Worm (Caenorhabditis elegans) whole organism, mixed stage, embryonic: ENCODE data around the gene nhr-45.

Experiments
- M03D4.4 ChIP-seq: sonication (generic microtip); optimal IDR thresholded peaks from 2 replicates; lab custom pipeline; 2017; ENCODE audit warnings: mild to moderate bottlenecking, missing genetic modification characterization, missing compliant biosample characterization
- bed-3 ChIP-seq: fragments of 200-800 bp; sonication (Bioruptor generic); optimal IDR thresholded peaks from 3 replicates; lab custom pipeline; 2018; ENCODE audit warnings: mild to moderate bottlenecking, missing genetic modification characterization, moderate library complexity, missing compliant biosample characterization
- blmp-1 ChIP-seq: fragments of 150-350 bp; optimal IDR thresholded peaks from 2 replicates; lab custom pipeline; 2014; ENCODE audit warnings: missing biosample characterization, missing genetic modification characterization
- ceh-43 ChIP-seq: fragments of 200-800 bp; sonication (Bioruptor generic); optimal IDR thresholded peaks from 2 replicates; lab custom pipeline; 2018; ENCODE audit warnings: mild to moderate bottlenecking, missing genetic modification characterization, moderate library complexity, missing compliant biosample characterization
- ceh-83 ChIP-seq: fragments of 200-800 bp; sonication (Bioruptor generic); optimal IDR thresholded peaks from 2 replicates; lab custom pipeline; 2018; ENCODE audit warnings: mild to moderate bottlenecking, missing genetic modification characterization, missing compliant biosample characterization
- ces-1 ChIP-seq: fragments of 150-350 bp; optimal IDR thresholded peaks from 2 replicates; lab custom pipeline; 2014; ENCODE audit warnings: missing biosample characterization, missing genetic modification reagents, missing genetic modification characterization
- cnd-1 ChIP-seq: fragments of 200-800 bp; sonication (Bioruptor generic); optimal IDR thresholded peaks from 2 replicates; lab custom pipeline; 2018; ENCODE audit warnings: mild to moderate bottlenecking, missing genetic modification characterization, missing compliant biosample characterization
- drap-1 ChIP-seq: fragments of 200-800 bp; sonication (Bioruptor generic); optimal IDR thresholded peaks from 3 replicates; lab custom pipeline; 2018; ENCODE audit warnings: mild to moderate bottlenecking, missing genetic modification characterization, missing compliant biosample characterization
- elt-1 ChIP-seq: sonication (generic microtip); optimal IDR thresholded peaks from 2 replicates; lab custom pipeline; 2017; ENCODE audit warnings: missing genetic modification characterization, mild to moderate bottlenecking, missing compliant biosample characterization, antibody characterized with exemption, moderate library complexity, borderline replicate concordance; ENCODE audit not compliant: insufficient read depth
- elt-3 ChIP-seq: fragments of 150-350 bp; optimal IDR thresholded peaks from 2 replicates; lab custom pipeline; 2014; ENCODE audit warnings: missing biosample characterization, missing genetic modification characterization
- flh-1 ChIP-seq: fragments of 200-800 bp; sonication (Bioruptor generic); optimal IDR thresholded peaks from 2 replicates; lab custom pipeline; 2018; ENCODE audit warnings: mild to moderate bottlenecking, missing genetic modification characterization, moderate library complexity, missing compliant biosample characterization
- ham-2 ChIP-seq: fragments of 200-800 bp; sonication (Bioruptor generic); optimal IDR thresholded peaks from 2 replicates; lab custom pipeline; 2018; ENCODE audit warnings: mild to moderate bottlenecking, missing genetic modification characterization, missing compliant biosample characterization
- hlh-1 ChIP-seq: fragments of 150-350 bp; optimal IDR thresholded peaks from 2 replicates; lab custom pipeline; 2014; ENCODE audit warnings: missing biosample characterization, missing genetic modification reagents, missing genetic modification characterization
- lin-13 ChIP-seq: fragments of 150-350 bp; optimal IDR thresholded peaks from 2 replicates; lab custom pipeline; 2014; ENCODE audit warnings: missing biosample characterization, missing genetic modification characterization
- lin-32 ChIP-seq: fragments of 200-800 bp; sonication (Bioruptor generic); optimal IDR thresholded peaks from 2 replicates; lab custom pipeline; 2018; ENCODE audit warnings: mild to moderate bottlenecking, missing genetic modification characterization, missing compliant biosample characterization
- lsy-2 ChIP-seq: fragments of 150-350 bp; optimal IDR thresholded peaks from 2 replicates; lab custom pipeline; 2014; ENCODE audit warnings: missing biosample characterization, missing genetic modification characterization
- mab-5 ChIP-seq: fragments of 150-350 bp; optimal IDR thresholded peaks from 2 replicates; lab custom pipeline; 2014; ENCODE audit warnings: missing biosample characterization, missing genetic modification characterization
- mep-1 ChIP-seq: fragments of 150-350 bp; optimal IDR thresholded peaks from 2 replicates; lab custom pipeline; 2017; ENCODE audit warnings: missing biosample characterization, missing genetic modification reagents, missing genetic modification characterization, inconsistent platforms
- mls-2 ChIP-seq: sonication (generic microtip); optimal IDR thresholded peaks from 2 replicates; lab custom pipeline; 2016; ENCODE audit warnings: mild to moderate bottlenecking, missing genetic modification characterization, moderate library complexity, missing compliant biosample characterization
- nhr-12 ChIP-seq: fragments of 150-350 bp; optimal IDR thresholded peaks from 2 replicates; lab custom pipeline; 2014; ENCODE audit warnings: missing biosample characterization, missing genetic modification characterization
- nhr-28 ChIP-seq: fragments of 150-350 bp; optimal IDR thresholded peaks from 2 replicates; lab custom pipeline; 2014; ENCODE audit warnings: missing biosample characterization, missing genetic modification characterization
- nhr-76 ChIP-seq: sonication (generic microtip); optimal IDR thresholded peaks from 2 replicates; lab custom pipeline; 2017; ENCODE audit warnings: missing biosample characterization, missing genetic modification characterization
- pha-4 ChIP-seq: fragments of 150-350 bp; optimal IDR thresholded peaks from 2 replicates; lab custom pipeline; 2018; ENCODE audit warnings: missing biosample characterization, missing genetic modification reagents, missing genetic modification characterization
- sem-2 ChIP-seq: fragments of 200-800 bp; sonication (Bioruptor generic); optimal IDR thresholded peaks from 2 replicates; lab custom pipeline; 2018; ENCODE audit warnings: mild to moderate bottlenecking, missing genetic modification characterization, missing compliant biosample characterization
- snpc-4 ChIP-seq: fragments of 150-350 bp; optimal IDR thresholded peaks from 2 replicates; lab custom pipeline; 2014; ENCODE audit warnings: missing biosample characterization, missing genetic modification characterization
- sptf-1 ChIP-seq: sonication (generic microtip); optimal IDR thresholded peaks from 2 replicates; lab custom pipeline; 2017; ENCODE audit warnings: mild to moderate bottlenecking, missing genetic modification characterization, moderate library complexity, missing compliant biosample characterization
- tbx-8 ChIP-seq: fragments of 200-800 bp; sonication (Bioruptor generic); optimal IDR thresholded peaks from 2 replicates; lab custom pipeline; 2018; ENCODE audit warnings: mild to moderate bottlenecking, missing genetic modification characterization, moderate library complexity, missing compliant biosample characterization
- unc-120 ChIP-seq: sonication (generic microtip); optimal IDR thresholded peaks from 2 replicates; lab custom pipeline; 2017; ENCODE audit warnings: missing genetic modification characterization, missing compliant biosample characterization; ENCODE audit not compliant: poor library complexity, severe bottlenecking
- unc-39 ChIP-seq: fragments of 150-350 bp; optimal IDR thresholded peaks from 2 replicates; lab custom pipeline; 2014; ENCODE audit warnings: missing biosample characterization, missing genetic modification characterization
- unc-62 ChIP-seq: fragments of 150-350 bp; optimal IDR thresholded peaks from 2 replicates; lab custom pipeline; 2014; ENCODE audit warnings: missing biosample characterization, missing genetic modification reagents, missing genetic modification characterization
- zip-8 ChIP-seq: fragments of 150-350 bp; optimal IDR thresholded peaks from 2 replicates; lab custom pipeline; 2014; ENCODE audit warnings: missing biosample characterization, missing genetic modification characterization
- ztf-11 ChIP-seq: fragments of 150-350 bp; optimal IDR thresholded peaks from 2 replicates; lab custom pipeline; 2014; ENCODE audit warnings: missing biosample characterization, missing genetic modification characterization

Gene nhr-45

ce11 chrX:4685579-4685978, 25.5 kb upstream of the nhr-45 start:
- TF ChIP-seq blmp-1 (tag; lab: Kevin White, UChicago) = no peak
- TF ChIP-seq M03D4.4 (tag; lab: Kevin White, UChicago) = no peak
- no peak for TF ChIP-seq bed-3
- no peak for TF ChIP-seq nhr-12 (tag; lab: Kevin White, UChicago)
- TF ChIP-seq tbx-8 = no peak
- TF ChIP-seq unc-39 (tag; lab: Kevin White, UChicago) = no peak
- no peak for TF ChIP-seq mls-2
- TF ChIP-seq nhr-28 (tag; lab: Kevin White, UChicago) = no peak
- no peak for TF ChIP-seq mab-5 (tag; lab: Kevin White, UChicago)
- no peak for TF ChIP-seq elt-3 (tag; lab: Kevin White, UChicago)
- no peak for TF ChIP-seq elt-1
- TF ChIP-seq ceh-83 = no peak
- TF ChIP-seq flh-1 = no peak
- no peak for TF ChIP-seq unc-120 (tag; lab: Kevin White, UChicago)
- TF ChIP-seq, all 35 proteins: peak for 0

DNA sequence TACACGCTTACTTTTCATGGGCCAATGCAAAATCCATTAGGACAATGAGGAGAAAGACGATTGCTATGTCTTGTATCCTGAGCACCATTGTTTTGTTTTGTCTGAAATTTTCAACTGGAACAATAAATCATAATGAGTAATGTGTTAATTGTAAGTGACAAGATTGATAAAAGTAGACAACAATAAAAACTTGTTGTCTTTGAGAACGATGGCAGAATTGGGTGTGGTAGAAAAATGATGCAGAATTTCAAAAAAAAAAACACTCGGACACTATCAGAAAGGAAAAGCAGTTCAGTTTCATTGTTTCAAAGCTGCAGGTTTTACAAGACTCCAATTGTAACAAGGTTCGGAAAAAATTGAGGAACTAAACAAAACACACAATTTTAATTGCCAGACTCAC, 22.5 kb upstream of the nhr-45 start, which contains the start of gene K02G10.15:
TSS of gene K02G10.15 (minus strand) at position 101 of the 400 bp plus-strand sequence.
- TF ChIP-seq pha-4 (tag; lab: Kevin White, UChicago) (no peak), cnd-1 (no peak), blmp-1 (tag; lab: Kevin White, UChicago) (no peak), hlh-1 (tag; lab: Kevin White, UChicago) (no peak), ham-2 (GFP tag; lab: Kevin White, UChicago) (no peak), tbx-8 (no peak), zip-8 (tag; lab: Kevin White, UChicago) (no peak), mep-1 (tag; lab: Kevin White, UChicago) (no peak), ceh-83 (no peak), mab-5 (tag; lab: Kevin White, UChicago) (no peak), nhr-28 (tag; lab: Kevin White, UChicago) (no peak), unc-39 (tag; lab: Kevin White, UChicago) (no peak), nhr-12 (tag; lab: Kevin White, UChicago) (no peak), sem-2 (GFP tag; lab: Kevin White, UChicago) (no peak), M03D4.4 (tag; lab: Kevin White, UChicago) (no peak), drap-1 (no peak), snpc-4 (tag; lab: Kevin White, UChicago) (no peak), sptf-1 (tag; lab: Kevin White, UChicago) (no peak), lin-13 (no peak), ces-1 (GFP tag; lab: Kevin White, UChicago) (no peak)

- TF ChIP-seq unc-62 = no peak
- no peak for TF ChIP-seq mab-5 (tag; lab: Kevin White, UChicago)
- TF ChIP-seq nhr-76 (tag; lab: Kevin White, UChicago) = no peak
- TF ChIP-seq ceh-43 (GFP tag; lab: Kevin White, UChicago) = no peak
- TF ChIP-seq elt-3 (tag; lab: Kevin White, UChicago) = no peak
- no peak for TF ChIP-seq ztf-11 (tag; lab: Kevin White, UChicago)
- no peak for TF ChIP-seq pha-4 (tag; lab: Kevin White, UChicago)
- TF ChIP-seq lin-32 (GFP tag; lab: Kevin White, UChicago) = no peak
- TF ChIP-seq lsy-2 (tag; lab: Kevin White, UChicago) = no peak
- no peak for TF ChIP-seq drap-1
- no peak for TF ChIP-seq snpc-4 (tag; lab: Kevin White, UChicago)
- no peak for TF ChIP-seq ceh-83
- no peak for TF ChIP-seq ham-2 (GFP tag; lab: Kevin White, UChicago)
- TF ChIP-seq nhr-12 (tag; lab: Kevin White, UChicago) = no peak
Measured at ce11 chrX:4678029-4678428, 17.9 kb upstream of the nhr-45 start, which contains the start of gene flp-11. TSS of gene flp-11 (minus strand) at chrX:4678129.

ce11 chrX:4676702-4677101, 16.6 kb upstream of the nhr-45 start:
- no peak for TF ChIP-seq nhr-28 (tag; lab: Kevin White, UChicago)
- no peak for TF ChIP-seq zip-8 (tag; lab: Kevin White, UChicago)
- no peak for TF ChIP-seq nhr-76 (tag; lab: Kevin White, UChicago)
- TF ChIP-seq mls-2 = no peak
- TF ChIP-seq, all 35 proteins: peak for 0
